Worm (Caenorhabditis elegans) whole organism, L2 larva: ENCODE results near the gene C47G2.3.

Experiments used
- C34F6.9 ChIP-seq: fragments of 150-350 bp; optimal IDR thresholded peaks from 2 replicates; lab custom pipeline; 2014; ENCODE audit warnings: missing biosample characterization, missing genetic modification characterization
- R02D3.7 ChIP-seq: fragments of 150-350 bp; optimal IDR thresholded peaks from 2 replicates; lab custom pipeline; 2014; ENCODE audit warnings: missing biosample characterization, missing genetic modification characterization
- Y55F3AM.14 ChIP-seq: fragments of 200-800 bp; sonication (Bioruptor generic); optimal IDR thresholded peaks from 2 replicates; lab custom pipeline; 2018; ENCODE audit warnings: mild to moderate bottlenecking, missing genetic modification characterization, missing compliant biosample characterization
- ZK546.5 ChIP-seq: sonication (generic microtip); optimal IDR thresholded peaks from 2 replicates; lab custom pipeline; 2017; ENCODE audit warnings: missing biosample characterization, missing genetic modification characterization
- alr-1 ChIP-seq: fragments of 150-350 bp; optimal IDR thresholded peaks from 2 replicates; lab custom pipeline; 2014; ENCODE audit warnings: missing biosample characterization, missing genetic modification characterization
- aly-2 ChIP-seq: fragments of 150-350 bp; optimal IDR thresholded peaks from 2 replicates; lab custom pipeline; 2014; ENCODE audit warnings: missing biosample characterization, missing genetic modification characterization
- ama-1 ChIP-seq: fragments of 150-350 bp; optimal IDR thresholded peaks from 2 replicates; lab custom pipeline; 2018; ENCODE audit warnings: inconsistent platforms
- blmp-1 ChIP-seq: sonication (generic microtip); optimal IDR thresholded peaks from 2 replicates; lab custom pipeline; 2017; ENCODE audit warnings: missing genetic modification characterization, mild to moderate bottlenecking, missing compliant biosample characterization, antibody characterized with exemption, moderate library complexity; ENCODE audit not compliant: insufficient read depth
- ceh-16 ChIP-seq: fragments of 150-350 bp; optimal IDR thresholded peaks from 2 replicates; lab custom pipeline; 2014; ENCODE audit warnings: missing biosample characterization, missing genetic modification characterization
- ceh-82 ChIP-seq: fragments of 150-350 bp; optimal IDR thresholded peaks from 2 replicates; lab custom pipeline; 2014; ENCODE audit warnings: missing biosample characterization, missing genetic modification characterization
- crh-2 ChIP-seq: sonication (generic microtip); optimal IDR thresholded peaks from 2 replicates; lab custom pipeline; 2017; ENCODE audit warnings: missing biosample characterization, missing genetic modification characterization
- dmd-4 ChIP-seq: sonication (generic microtip); optimal IDR thresholded peaks from 2 replicates; lab custom pipeline; 2017; ENCODE audit warnings: missing biosample characterization, missing genetic modification characterization
- egl-27 ChIP-seq: sonication (generic microtip); optimal IDR thresholded peaks from 3 replicates; lab custom pipeline; 2017; ENCODE audit warnings: missing biosample characterization, missing genetic modification reagents, missing genetic modification characterization
- elt-1 ChIP-seq: fragments of 150-350 bp; optimal IDR thresholded peaks from 2 replicates; lab custom pipeline; 2014; ENCODE audit warnings: missing biosample characterization, missing genetic modification characterization
- elt-3 ChIP-seq: sonication (generic microtip); optimal IDR thresholded peaks from 2 replicates; lab custom pipeline; 2017; ENCODE audit warnings: missing biosample characterization, missing genetic modification characterization
- fos-1 ChIP-seq: fragments of 150-350 bp; optimal IDR thresholded peaks from 2 replicates; lab custom pipeline; 2014; ENCODE audit warnings: missing biosample characterization, missing genetic modification characterization
- gmeb-1 ChIP-seq: fragments of 150-350 bp; optimal IDR thresholded peaks from 2 replicates; lab custom pipeline; 2014; ENCODE audit warnings: missing biosample characterization, missing genetic modification characterization
- lin-11 ChIP-seq: fragments of 150-350 bp; sonication (generic microtip); optimal IDR thresholded peaks from 2 replicates; lab custom pipeline; 2014; ENCODE audit warnings: missing biosample characterization, missing genetic modification characterization, inconsistent platforms, mixed read lengths
- lin-13 ChIP-seq: fragments of 150-350 bp; optimal IDR thresholded peaks from 2 replicates; lab custom pipeline; 2014; ENCODE audit warnings: missing biosample characterization, missing genetic modification reagents, missing genetic modification characterization
- lin-39 ChIP-seq: fragments of 150-350 bp; optimal IDR thresholded peaks from 2 replicates; lab custom pipeline; 2014; ENCODE audit warnings: missing biosample characterization, missing genetic modification reagents, missing genetic modification characterization
- lsy-2 ChIP-seq, 2 experiments: fragments of 150-350 bp in 1 of 2; sonication (generic microtip) in 1 of 2; optimal IDR thresholded peaks; 2 replicates each; lab custom pipeline; 2014 to 2017; ENCODE audit warnings: missing biosample characterization in 2 of 2, missing genetic modification characterization in 2 of 2
- mab-5 ChIP-seq: fragments of 150-350 bp; optimal IDR thresholded peaks from 2 replicates; lab custom pipeline; 2014; ENCODE audit warnings: missing biosample characterization, missing genetic modification characterization
- mbf-1 ChIP-seq: sonication (generic microtip); optimal IDR thresholded peaks from 2 replicates; lab custom pipeline; 2017; ENCODE audit warnings: missing biosample characterization, missing genetic modification characterization
- mdl-1 ChIP-seq, 2 experiments: fragments of 150-350 bp in 1 of 2; sonication (generic microtip) in 1 of 2; optimal IDR thresholded peaks; 2 replicates each; lab custom pipeline; 2017; ENCODE audit warnings: missing biosample characterization in 2 of 2, missing genetic modification characterization in 2 of 2
- nhr-10 ChIP-seq: sonication (generic microtip); optimal IDR thresholded peaks from 2 replicates; lab custom pipeline; 2017; ENCODE audit warnings: missing biosample characterization, missing genetic modification characterization
- nhr-11 ChIP-seq: fragments of 150-350 bp; optimal IDR thresholded peaks from 2 replicates; lab custom pipeline; 2014; ENCODE audit warnings: missing biosample characterization, missing genetic modification characterization
- nhr-12 ChIP-seq: fragments of 150-350 bp; optimal IDR thresholded peaks from 2 replicates; lab custom pipeline; 2014; ENCODE audit warnings: missing biosample characterization, missing genetic modification characterization
- nhr-129 ChIP-seq: fragments of 150-350 bp; optimal IDR thresholded peaks from 2 replicates; lab custom pipeline; 2014; ENCODE audit warnings: missing biosample characterization, missing genetic modification characterization
- nhr-21 ChIP-seq: fragments of 150-350 bp; optimal IDR thresholded peaks from 2 replicates; lab custom pipeline; 2014; ENCODE audit warnings: missing biosample characterization, missing genetic modification characterization
- nhr-23 ChIP-seq: fragments of 150-350 bp; optimal IDR thresholded peaks from 2 replicates; lab custom pipeline; 2014; ENCODE audit warnings: missing biosample characterization, missing genetic modification reagents, missing genetic modification characterization
- nhr-237 ChIP-seq: fragments of 150-350 bp; optimal IDR thresholded peaks from 2 replicates; lab custom pipeline; 2014; ENCODE audit warnings: missing biosample characterization, missing genetic modification characterization
- nhr-25 ChIP-seq: fragments of 150-350 bp; sonication (generic microtip); optimal IDR thresholded peaks from 3 replicates; lab custom pipeline; 2014; ENCODE audit warnings: missing biosample characterization, missing genetic modification characterization
- peb-1 ChIP-seq: fragments of 150-350 bp; optimal IDR thresholded peaks from 2 replicates; lab custom pipeline; 2014; ENCODE audit warnings: missing biosample characterization, missing genetic modification characterization
- sem-4 ChIP-seq: fragments of 150-350 bp; optimal IDR thresholded peaks from 2 replicates; lab custom pipeline; 2014; ENCODE audit warnings: missing biosample characterization, missing genetic modification reagents, missing genetic modification characterization
- sma-3 ChIP-seq: sonication (generic microtip); optimal IDR thresholded peaks from 2 replicates; lab custom pipeline; 2016; ENCODE audit warnings: missing genetic modification reagents, missing genetic modification characterization, missing compliant biosample characterization
- sma-9 ChIP-seq, 2 experiments: fragments of 150-350 bp in 1 of 2; sonication (generic microtip) in 1 of 2; optimal IDR thresholded peaks; 2 replicates each; lab custom pipeline; 2014 to 2016; ENCODE audit warnings: missing genetic modification characterization in 2 of 2, mild to moderate bottlenecking in 1 of 2, missing biosample characterization in 1 of 2, missing compliant biosample characterization in 1 of 2, missing genetic modification reagents in 1 of 2, moderate library complexity in 1 of 2
- snpc-4 ChIP-seq: fragments of 150-350 bp; optimal IDR thresholded peaks from 2 replicates; lab custom pipeline; 2014; ENCODE audit warnings: missing biosample characterization, missing genetic modification characterization
- unc-39 ChIP-seq: fragments of 150-350 bp; optimal IDR thresholded peaks from 2 replicates; lab custom pipeline; 2014; ENCODE audit warnings: missing biosample characterization, missing genetic modification characterization
- unc-55 ChIP-seq: fragments of 150-350 bp; sonication (generic microtip); optimal IDR thresholded peaks from 3 replicates; lab custom pipeline; 2014; ENCODE audit warnings: missing biosample characterization, missing genetic modification reagents, missing genetic modification characterization
- unc-62 ChIP-seq: fragments of 150-350 bp; optimal IDR thresholded peaks from 2 replicates; lab custom pipeline; 2014; ENCODE audit warnings: missing biosample characterization, missing genetic modification reagents, missing genetic modification characterization
- zag-1 ChIP-seq: fragments of 150-350 bp; optimal IDR thresholded peaks from 2 replicates; lab custom pipeline; 2014; ENCODE audit warnings: missing biosample characterization, missing genetic modification characterization
- ztf-1 ChIP-seq: fragments of 200-800 bp; sonication (Bioruptor generic); conservative IDR thresholded peaks from 2 replicates; pipeline ENCODE4 v1.3.6; 2022; ENCODE audit warnings: missing genetic modification characterization, missing compliant biosample characterization
- ztf-11 ChIP-seq: sonication (generic microtip); optimal IDR thresholded peaks from 2 replicates; lab custom pipeline; 2017; ENCODE audit warnings: missing biosample characterization, missing genetic modification characterization
- ztf-4 ChIP-seq: fragments of 150-350 bp; optimal IDR thresholded peaks from 2 replicates; lab custom pipeline; 2014; ENCODE audit warnings: missing biosample characterization, missing genetic modification characterization

C47G2.3 gene

ce11 chrII:11302591-11302990 lies 12.6 kb upstream of the C47G2.3 start, which contains the start of gene samp-1:
Gene samp-1 (plus strand): TSS chrII:11302891.
- TF ChIP-seq sem-4 (no peak), nhr-237 (tag; lab: Kevin White, UChicago) (no peak), mab-5 (tag; lab: Kevin White, UChicago) (no peak), R02D3.7 (tag; lab: Kevin White, UChicago) (no peak), crh-2 (tag; lab: Kevin White, UChicago) (no peak), zag-1 (tag; lab: Kevin White, UChicago) (no peak), lin-11 (tag; lab: Kevin White, UChicago) (no peak), egl-27 (tag; lab: Kevin White, UChicago) (no peak), nhr-12 (no peak), ama-1 (no peak), ZK546.5 (tag; lab: Kevin White, UChicago) (no peak)
- TF ChIP-seq, all 48 proteins: peak for 0

- TF ChIP-seq ceh-16 (no peak), dmd-4 (no peak), blmp-1 (tag; lab: Kevin White, UChicago) (no peak), unc-39 (tag; lab: Kevin White, UChicago) (no peak), unc-62 (no peak), sma-9 (GFP tag; optimal IDR thresholded peaks at IDR 0.05; lab: Kevin White, UChicago) (no peak), sma-9 (tag; optimal IDR thresholded peaks at IDR 0.05; lab: Kevin White, UChicago) (no peak), ztf-11 (tag; lab: Kevin White, UChicago) (no peak)
These were observed 11.1 kb upstream of the C47G2.3 start, which contains the start of gene raga-1 for ce11 chrII:11301059-11301458. Gene raga-1 (plus strand): TSS chrII:11301359.

ce11 chrII:11297217-11297738 lies 7.3 kb upstream of the C47G2.3 start, which contains the start of gene saps-1:
Gene saps-1 (plus strand): TSS chrII:11297688.
- TF ChIP-seq fos-1 (tag; lab: Kevin White, UChicago), result peak; percentile 31
- TF ChIP-seq unc-55, result peak; percentile 25
- TF ChIP-seq C34F6.9 (tag; lab: Kevin White, UChicago), result peak; percentile 10
- no peak for TF ChIP-seq nhr-10
- peak; percentile 35 for TF ChIP-seq gmeb-1
- peak in 1 of 2 experiments; percentile 36 for TF ChIP-seq lsy-2 (tag; optimal IDR thresholded peaks at IDR 0.05; lab: Kevin White, UChicago)
- TF ChIP-seq nhr-129, result peak; percentile 25
- no peak for TF ChIP-seq unc-62

- TF ChIP-seq ztf-11 (tag; lab: Kevin White, UChicago), result no peak
- TF ChIP-seq dmd-4, result no peak
- no peak for TF ChIP-seq R02D3.7 (tag; lab: Kevin White, UChicago)
- peak; percentile 37 to 79 for TF ChIP-seq lsy-2 (tag; optimal IDR thresholded peaks at IDR 0.05; lab: Kevin White, UChicago)
- TF ChIP-seq unc-55, result peak; percentile 75
- no peak for TF ChIP-seq mbf-1 (tag; lab: Kevin White, UChicago)
- TF ChIP-seq snpc-4, result peak; percentile 12
- no peak for TF ChIP-seq nhr-10
- TF ChIP-seq elt-3, result no peak
- peak; percentile 70 for TF ChIP-seq gmeb-1
- TF ChIP-seq ztf-1, result no peak
- no peak for TF ChIP-seq ama-1
- peak; percentile 79 for TF ChIP-seq C34F6.9 (tag; lab: Kevin White, UChicago)
- TF ChIP-seq nhr-12, result no peak
- no peak for TF ChIP-seq Y55F3AM.14
- TF ChIP-seq egl-27 (tag; lab: Kevin White, UChicago), result peak; percentile 31
- no peak for TF ChIP-seq ceh-82
- TF ChIP-seq nhr-11 (tag; lab: Kevin White, UChicago), result no peak
- peak; percentile 42 for TF ChIP-seq nhr-21 (tag; lab: Kevin White, UChicago)
- peak; percentile 34 for TF ChIP-seq blmp-1 (tag; lab: Kevin White, UChicago)
- TF ChIP-seq unc-39 (tag; lab: Kevin White, UChicago), result no peak
- TF ChIP-seq sma-9 (GFP tag; optimal IDR thresholded peaks at IDR 0.05; lab: Kevin White, UChicago), result peak; percentile 67
- no peak for TF ChIP-seq sma-9 (tag; optimal IDR thresholded peaks at IDR 0.05; lab: Kevin White, UChicago)
- TF ChIP-seq lin-39 (tag; lab: Kevin White, UChicago), result no peak
- TF ChIP-seq fos-1 (tag; lab: Kevin White, UChicago), result peak; percentile 17
- TF ChIP-seq nhr-23, result no peak
- peak; percentile 79 for TF ChIP-seq lin-13 (GFP tag; lab: Kevin White, UChicago)
- peak; percentile 58 for TF ChIP-seq nhr-25 (tag; lab: Kevin White, UChicago)
- TF ChIP-seq mab-5 (tag; lab: Kevin White, UChicago), result no peak
- no peak for TF ChIP-seq aly-2 (tag; lab: Kevin White, UChicago)
- no peak for TF ChIP-seq alr-1 (tag; lab: Kevin White, UChicago)
- no peak for TF ChIP-seq elt-1 (tag; lab: Kevin White, UChicago)
- TF ChIP-seq nhr-237 (tag; lab: Kevin White, UChicago), result no peak
- peak; percentile 3 for TF ChIP-seq zag-1 (tag; lab: Kevin White, UChicago)
- peak; percentile 60 for TF ChIP-seq nhr-129
- TF ChIP-seq sem-4, result no peak
- TF ChIP-seq crh-2 (tag; lab: Kevin White, UChicago), result peak; percentile 76
- no peak for TF ChIP-seq peb-1 (tag; lab: Kevin White, UChicago)
- peak; percentile 66 for TF ChIP-seq sma-3
- TF ChIP-seq mdl-1 (tag; optimal IDR thresholded peaks at IDR 0.05; lab: Kevin White, UChicago), result no peak
- peak; percentile 27 for TF ChIP-seq lin-11 (tag; lab: Kevin White, UChicago)
- TF ChIP-seq ztf-4, result peak; percentile 53
These were observed 3.5 kb upstream of the C47G2.3 start, which contains the start of gene C47G2.4 for ce11 chrII:11293433-11293832. Gene C47G2.4 (minus strand): TSS chrII:11293606.
